Worm (Caenorhabditis elegans) whole organism, L4 larva: Measurements from ENCODE around the gene cls-2.

ENCODE experiments used
- F10B5.3 ChIP-seq: sonication (generic microtip); optimal IDR thresholded peaks from 2 replicates; lab custom pipeline; 2016; ENCODE audit warnings: mild to moderate bottlenecking, missing genetic modification characterization, missing compliant biosample characterization
- F44E2.7 ChIP-seq: fragments of 200-800 bp; sonication (Bioruptor generic); IDR thresholded peaks from 2 replicates; pipeline ENCODE4 v2.1.2; 2022; ENCODE audit warnings: missing genetic modification characterization, missing compliant biosample characterization
- T20F7.1 ChIP-seq: fragments of 200-800 bp; sonication (Bioruptor generic); optimal IDR thresholded peaks from 2 replicates; lab custom pipeline; 2018; ENCODE audit warnings: mild to moderate bottlenecking, missing genetic modification characterization, missing compliant biosample characterization
- T26A8.4 ChIP-seq: fragments of 200-800 bp; sonication (Bioruptor generic); IDR thresholded peaks from 2 replicates; pipeline ENCODE4 v1.3.6; 2022; ENCODE audit warnings: missing genetic modification characterization, missing compliant biosample characterization
- ZK337.2 ChIP-seq: fragments of 200-800 bp; sonication (Bioruptor generic); IDR thresholded peaks from 2 replicates; pipeline ENCODE4 v1.3.6; 2022; ENCODE audit warnings: missing genetic modification reagents, missing genetic modification characterization, missing compliant biosample characterization
- aha-1 ChIP-seq: fragments of 150-350 bp; peaks from one replicate; lab custom pipeline; 2014; ENCODE audit warnings: missing biosample characterization, missing genetic modification characterization
- ama-1 ChIP-seq: fragments of 150-350 bp; optimal IDR thresholded peaks from 2 replicates; lab custom pipeline; 2014; ENCODE audit warnings: inconsistent platforms, mixed read lengths
- attf-4 ChIP-seq: sonication (generic microtip); optimal IDR thresholded peaks from 3 replicates; lab custom pipeline; 2017; ENCODE audit warnings: missing biosample characterization, missing genetic modification characterization
- ceh-62 ChIP-seq: sonication (generic microtip); optimal IDR thresholded peaks from 2 replicates; lab custom pipeline; 2017; ENCODE audit warnings: missing biosample characterization, missing genetic modification characterization
- ces-1 ChIP-seq: fragments of 150-350 bp; sonication (generic microtip); optimal IDR thresholded peaks from 4 replicates; lab custom pipeline; 2014; ENCODE audit warnings: missing biosample characterization, missing genetic modification reagents, missing genetic modification characterization
- daf-12 ChIP-seq: fragments of 150-350 bp; optimal IDR thresholded peaks from 2 replicates; lab custom pipeline; 2014; ENCODE audit warnings: missing biosample characterization, missing genetic modification reagents, missing genetic modification characterization
- daf-16 ChIP-seq, 3 experiments: sonication (generic microtip); optimal IDR thresholded peaks; 2 replicates each; lab custom pipeline; 2016 to 2017; ENCODE audit warnings: missing genetic modification characterization in 3 of 3, missing genetic modification reagents in 3 of 3, mild to moderate bottlenecking in 2 of 3, missing compliant biosample characterization in 2 of 3, missing biosample characterization in 1 of 3, moderate library complexity in 1 of 3
- daf-19 ChIP-seq: fragments of 200-800 bp; sonication (Bioruptor generic); conservative IDR thresholded peaks from 2 replicates; pipeline ENCODE4 v1.3.6; 2022; ENCODE audit warnings: missing genetic modification characterization, missing compliant biosample characterization
- dmd-6 ChIP-seq: fragments of 200-800 bp; sonication (Bioruptor generic); IDR thresholded peaks from 2 replicates; pipeline ENCODE4 v1.3.6; 2022; ENCODE audit warnings: missing genetic modification reagents, missing genetic modification characterization, missing compliant biosample characterization
- dmd-8 ChIP-seq: fragments of 200-800 bp; sonication (Bioruptor generic); IDR thresholded peaks from 2 replicates; pipeline ENCODE4 v1.3.6; 2022; ENCODE audit warnings: missing genetic modification characterization, missing compliant biosample characterization
- dpl-1 ChIP-seq: fragments of 150-350 bp; optimal IDR thresholded peaks from 2 replicates; lab custom pipeline; 2014; ENCODE audit warnings: missing biosample characterization, missing genetic modification reagents, missing genetic modification characterization
- fkh-10 ChIP-seq: fragments of 150-350 bp; optimal IDR thresholded peaks from 2 replicates; lab custom pipeline; 2014; ENCODE audit warnings: missing biosample characterization, missing genetic modification reagents, missing genetic modification characterization
- fos-1 ChIP-seq: fragments of 150-350 bp; optimal IDR thresholded peaks from 2 replicates; lab custom pipeline; 2014; ENCODE audit warnings: missing biosample characterization, missing genetic modification characterization
- hif-1 ChIP-seq, 2 experiments: sonication (generic microtip); optimal IDR thresholded peaks; 2 replicates each; lab custom pipeline; 2016 to 2017; ENCODE audit warnings: missing compliant biosample characterization in 2 of 2, missing genetic modification characterization in 2 of 2, missing genetic modification reagents in 2 of 2, missing genotype in 2 of 2, mild to moderate bottlenecking in 1 of 2
- hlh-11 ChIP-seq: fragments of 200-800 bp; sonication (Bioruptor generic); optimal IDR thresholded peaks from 2 replicates; lab custom pipeline; 2018; ENCODE audit warnings: mild to moderate bottlenecking, missing genetic modification characterization, missing compliant biosample characterization
- hmg-1.1 ChIP-seq: fragments of 200-800 bp; sonication (Bioruptor generic); IDR thresholded peaks from 2 replicates; pipeline ENCODE4 v1.3.6; 2022; ENCODE audit warnings: missing genetic modification reagents, missing genetic modification characterization, missing compliant biosample characterization
- lim-7 ChIP-seq: fragments of 200-800 bp; sonication (Bioruptor generic); IDR thresholded peaks from 2 replicates; pipeline ENCODE4 v1.3.6; 2022; ENCODE audit warnings: missing genetic modification characterization, missing compliant biosample characterization
- lin-1 ChIP-seq: fragments of 200-800 bp; sonication (Bioruptor generic); IDR thresholded peaks from 2 replicates; pipeline ENCODE4 v1.3.6; 2022; ENCODE audit warnings: missing genetic modification reagents, missing genetic modification characterization, missing compliant biosample characterization
- lin-13 ChIP-seq: fragments of 150-350 bp; optimal IDR thresholded peaks from 2 replicates; lab custom pipeline; 2014; ENCODE audit warnings: missing biosample characterization, missing genetic modification reagents, missing genetic modification characterization
- lin-29 ChIP-seq: fragments of 200-800 bp; sonication (Bioruptor generic); IDR thresholded peaks from 2 replicates; pipeline ENCODE4 v1.3.6; 2022; ENCODE audit warnings: missing genetic modification reagents, missing genetic modification characterization, missing compliant biosample characterization
- lir-3 ChIP-seq: sonication (generic microtip); optimal IDR thresholded peaks from 2 replicates; lab custom pipeline; 2016; ENCODE audit warnings: mild to moderate bottlenecking, missing genetic modification characterization, missing compliant biosample characterization
- lsy-2 ChIP-seq, 2 experiments: fragments of 150-350 bp in 1 of 2; sonication (generic microtip) in 1 of 2; optimal IDR thresholded peaks; 2 replicates each; lab custom pipeline; 2014 to 2017; ENCODE audit warnings: missing biosample characterization in 2 of 2, missing genetic modification characterization in 2 of 2
- mdt-29 ChIP-seq: fragments of 200-800 bp; sonication (Bioruptor generic); IDR thresholded peaks from 2 replicates; pipeline ENCODE4 v1.3.6; 2022; ENCODE audit warnings: missing genetic modification reagents, missing genetic modification characterization, missing compliant biosample characterization
- mep-1 ChIP-seq: fragments of 150-350 bp; sonication (generic microtip); optimal IDR thresholded peaks from 3 replicates; lab custom pipeline; 2014; ENCODE audit warnings: missing biosample characterization, missing genetic modification characterization
- mes-2 ChIP-seq: sonication (generic microtip); optimal IDR thresholded peaks from 2 replicates; lab custom pipeline; 2016; ENCODE audit warnings: missing genotype, mild to moderate bottlenecking, missing genetic modification characterization, missing compliant biosample characterization; ENCODE audit not compliant: poor library complexity, severe bottlenecking
- mxl-2 ChIP-seq: fragments of 200-800 bp; sonication (Bioruptor generic); conservative IDR thresholded peaks from 2 replicates; pipeline ENCODE4 v1.3.6; 2022; ENCODE audit warnings: missing genetic modification reagents, missing genetic modification characterization, missing compliant biosample characterization
- mxl-3 ChIP-seq: fragments of 200-800 bp; sonication (Bioruptor generic); optimal IDR thresholded peaks from 2 replicates; lab custom pipeline; 2018; ENCODE audit warnings: mild to moderate bottlenecking, missing genetic modification characterization, missing compliant biosample characterization
- nhr-10 ChIP-seq: fragments of 150-350 bp; optimal IDR thresholded peaks from 2 replicates; lab custom pipeline; 2014; ENCODE audit warnings: missing biosample characterization, missing genetic modification characterization
- nhr-102 ChIP-seq: sonication (generic microtip); optimal IDR thresholded peaks from 2 replicates; lab custom pipeline; 2016; ENCODE audit warnings: mild to moderate bottlenecking, missing genetic modification characterization, moderate library complexity, missing compliant biosample characterization
- nhr-11 ChIP-seq: fragments of 150-350 bp; optimal IDR thresholded peaks from 2 replicates; lab custom pipeline; 2014; ENCODE audit warnings: missing biosample characterization, missing genetic modification characterization
- nhr-28 ChIP-seq: fragments of 150-350 bp; optimal IDR thresholded peaks from 2 replicates; lab custom pipeline; 2014; ENCODE audit warnings: missing biosample characterization, missing genetic modification characterization
- nhr-6 ChIP-seq: fragments of 150-350 bp; optimal IDR thresholded peaks from 2 replicates; lab custom pipeline; 2014; ENCODE audit warnings: missing biosample characterization, missing genetic modification characterization
- php-3 ChIP-seq: fragments of 200-800 bp; sonication (Bioruptor generic); IDR thresholded peaks from 2 replicates; pipeline ENCODE4 v1.3.6; 2022; ENCODE audit warnings: missing genetic modification reagents, missing genetic modification characterization, missing compliant biosample characterization
- pqm-1 ChIP-seq: sonication (generic microtip); optimal IDR thresholded peaks from 2 replicates; lab custom pipeline; 2017; ENCODE audit warnings: missing biosample characterization, missing genetic modification characterization
- rbr-2 ChIP-seq: sonication (generic microtip); optimal IDR thresholded peaks from 2 replicates; lab custom pipeline; 2016; ENCODE audit warnings: missing genotype, missing genetic modification characterization, missing compliant biosample characterization
- saeg-2 ChIP-seq: fragments of 200-800 bp; sonication (Bioruptor generic); IDR thresholded peaks from 2 replicates; pipeline ENCODE4 v1.3.6; 2022; ENCODE audit warnings: missing genetic modification reagents, missing genetic modification characterization, missing compliant biosample characterization
- set-16 ChIP-seq: fragments of 200-800 bp; sonication (Bioruptor generic); IDR thresholded peaks from 2 replicates; pipeline ENCODE4 v1.3.6; 2022; ENCODE audit warnings: missing genetic modification reagents, missing genetic modification characterization, missing compliant biosample characterization
- snpc-1.2 ChIP-seq: fragments of 200-800 bp; sonication (Bioruptor generic); IDR thresholded peaks from 2 replicates; pipeline ENCODE4 v1.3.6; 2022; ENCODE audit warnings: missing genetic modification reagents, missing genetic modification characterization, missing compliant biosample characterization
- snpc-4 ChIP-seq: fragments of 150-350 bp; optimal IDR thresholded peaks from 2 replicates; lab custom pipeline; 2014; ENCODE audit warnings: missing biosample characterization, missing genetic modification characterization
- spr-1 ChIP-seq: sonication (generic microtip); optimal IDR thresholded peaks from 2 replicates; lab custom pipeline; 2016; ENCODE audit warnings: mild to moderate bottlenecking, missing genetic modification characterization, missing compliant biosample characterization
- spr-3 ChIP-seq: fragments of 200-800 bp; sonication (Bioruptor generic); optimal IDR thresholded peaks from 2 replicates; lab custom pipeline; 2018; ENCODE audit warnings: mild to moderate bottlenecking, missing genetic modification characterization, missing compliant biosample characterization
- tra-1 ChIP-seq: fragments of 200-800 bp; sonication (Bioruptor generic); IDR thresholded peaks from 2 replicates; pipeline ENCODE4 v1.3.6; 2022; ENCODE audit warnings: missing genetic modification reagents, missing genetic modification characterization, missing compliant biosample characterization
- unc-130 ChIP-seq: sonication (generic microtip); optimal IDR thresholded peaks from 2 replicates; lab custom pipeline; 2016; ENCODE audit warnings: missing genetic modification reagents, missing genetic modification characterization, missing compliant biosample characterization
- unc-39 ChIP-seq: sonication (generic microtip); optimal IDR thresholded peaks from 2 replicates; lab custom pipeline; 2017; ENCODE audit warnings: missing biosample characterization, missing genetic modification characterization
- unc-62 ChIP-seq, 3 experiments: fragments of 150-350 bp in 1 of 3; sonication (generic microtip); optimal IDR thresholded peaks in 2 of 3; peaks in 1 of 3; 1 replicate in 1 of 3; 2 replicates in 2 of 3; lab custom pipeline; 2014 to 2017; ENCODE audit warnings: missing biosample characterization in 3 of 3, missing genetic modification characterization in 3 of 3, missing genetic modification reagents in 3 of 3, missing genotype in 1 of 3
- zip-2 ChIP-seq: fragments of 150-350 bp; optimal IDR thresholded peaks from 2 replicates; lab custom pipeline; 2014; ENCODE audit warnings: missing biosample characterization, missing genetic modification characterization

cls-2 gene

DNA sequence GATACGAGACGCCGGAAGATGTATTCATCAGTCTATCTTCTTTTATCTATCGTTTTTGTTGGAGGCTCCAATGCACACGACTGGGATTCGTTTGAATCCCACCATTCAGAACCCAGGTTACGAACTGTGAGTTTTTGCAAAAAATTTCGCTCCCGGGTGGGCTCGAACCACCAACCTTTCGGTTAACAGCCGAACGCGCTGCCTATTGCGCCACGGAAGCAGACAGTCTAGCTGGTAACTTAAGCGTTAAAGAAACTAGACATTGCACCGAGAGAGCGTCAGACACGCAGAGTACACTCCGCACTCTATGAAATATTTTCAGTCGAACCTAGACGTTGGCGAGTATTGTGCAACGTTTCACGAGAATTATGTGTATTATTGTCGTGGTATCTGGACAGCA, 49.2 kb downstream of the cls-2 start (continued):
- TF ChIP-seq nhr-6 (tag; lab: Kevin White, UChicago) (no peak), ama-1 (lab: Kevin White, UChicago) (no peak), hif-1 (tag; optimal IDR thresholded peaks at IDR 0.05; lab: Kevin White, UChicago) (peak in 1 of 2 experiments; percentile 54), F10B5.3 (tag; lab: Kevin White, UChicago) (no peak), fos-1 (tag; lab: Kevin White, UChicago) (no peak), daf-19 (GFP tag; lab: Robert Waterston, UW) (peak; percentile 67; the same call in 1 of the 2 replicates), ZK337.2 (GFP tag; lab: Robert Waterston, UW) (no peak), mxl-2 (GFP tag; lab: Robert Waterston, UW) (0 out of 2 replicates have a peak, but pooled peaks have one; percentile 35), spr-3 (GFP tag; lab: Kevin White, UChicago) (no peak), pqm-1 (tag; lab: Kevin White, UChicago) (no peak), T26A8.4 (GFP tag; lab: Robert Waterston, UW) (peak; percentile 74), hmg-1.1 (GFP tag; lab: Robert Waterston, UW) (peak; percentile 70), rbr-2 (peak; percentile 38), lir-3 (tag; lab: Kevin White, UChicago) (no peak), snpc-4 (peak; percentile 22), saeg-2 (GFP tag; lab: Robert Waterston, UW) (0 out of 2 replicates have a peak, but pooled peaks have one; percentile 69), lin-1 (0 out of 2 replicates have a peak, but pooled peaks have one; percentile 16), lim-7 (GFP tag; lab: Robert Waterston, UW) (peak; percentile 95), unc-39 (tag; lab: Kevin White, UChicago) (no peak), set-16 (peak; percentile 20; the same call in 1 of the 2 replicates), ces-1 (no peak), nhr-10 (tag; lab: Kevin White, UChicago) (no peak), lin-29 (GFP tag; lab: Robert Waterston, UW) (0 out of 2 replicates have a peak, but pooled peaks have one; percentile 56), nhr-102 (tag; lab: Kevin White, UChicago) (peak; percentile 37), aha-1 (tag; lab: Kevin White, UChicago) (peak; percentile 94), dpl-1 (GFP tag; lab: Kevin White, UChicago) (peak; percentile 1), attf-4 (tag; lab: Kevin White, UChicago) (no peak), dmd-8 (GFP tag; lab: Robert Waterston, UW) (peak; percentile 74), tra-1 (peak; percentile 73), spr-1 (peak; percentile 41), mdt-29 (GFP tag; lab: Robert Waterston, UW) (peak; percentile 54), unc-62 (GFP tag; optimal IDR thresholded peaks at IDR 0.05 in 1 of 2; lab: Kevin White, UChicago) (peak in 1 of 2 experiments; percentile 92), unc-62 (tag; optimal IDR thresholded peaks at IDR 0.05; lab: Kevin White, UChicago) (no peak), nhr-28 (peak; percentile 17), mep-1 (tag; lab: Kevin White, UChicago) (no peak), zip-2 (tag; lab: Kevin White, UChicago) (peak; percentile 35), ceh-62 (tag; lab: Kevin White, UChicago) (no peak), F44E2.7 (GFP tag; lab: Robert Waterston, UW) (0 out of 2 replicates have a peak, but pooled peaks have one; percentile 71), mes-2 (tag; lab: Kevin White, UChicago) (peak; percentile 73), dmd-6 (GFP tag; lab: Robert Waterston, UW) (peak; percentile 59), hlh-11 (tag; lab: Kevin White, UChicago) (peak; percentile 43), php-3 (GFP tag; lab: Robert Waterston, UW) (no peak), daf-16 (GFP tag; optimal IDR thresholded peaks at IDR 0.05; lab: Kevin White, UChicago) (peak in 1 of 2 experiments; percentile 59), daf-16 (tag; optimal IDR thresholded peaks at IDR 0.05; lab: Kevin White, UChicago) (no peak), mxl-3 (GFP tag; lab: Kevin White, UChicago) (peak; percentile 0), lin-13 (GFP tag; lab: Kevin White, UChicago) (peak; percentile 30), snpc-1.2 (GFP tag; lab: Robert Waterston, UW) (peak; percentile 73), nhr-11 (tag; lab: Kevin White, UChicago) (peak; percentile 23), fkh-10 (GFP tag; lab: Kevin White, UChicago) (no peak), unc-130 (peak; percentile 57), T20F7.1 (GFP tag; lab: Kevin White, UChicago) (peak; percentile 35), daf-12 (tag; lab: Kevin White, UChicago) (no peak), lsy-2 (tag; optimal IDR thresholded peaks at IDR 0.05; lab: Kevin White, UChicago) (no peak)
